Worm (Caenorhabditis elegans) whole organism, L4/young adult: ENCODE results near the gene morc-1.

Experiments
- W03F9.2 ChIP-seq: fragments of 150-350 bp; optimal IDR thresholded peaks from 2 replicates; lab custom pipeline; 2014; ENCODE audit warnings: missing biosample characterization, missing genetic modification characterization
- dao-5 ChIP-seq: sonication (generic microtip); optimal IDR thresholded peaks from 2 replicates; lab custom pipeline; 2016; ENCODE audit warnings: missing genotype, missing genetic modification characterization, moderate library complexity, missing compliant biosample characterization
- him-1 ChIP-seq: sonication (generic microtip); optimal IDR thresholded peaks from 2 replicates; lab custom pipeline; 2016; ENCODE audit warnings: missing genotype, missing genetic modification reagents, missing genetic modification characterization, missing compliant biosample characterization

ce11 chrIII:5188426-5188825, 18.3 kb downstream of the morc-1 start, which contains the start of gene K10D2.8:
- TF ChIP-seq W03F9.2 (tag; lab: Kevin White, UChicago) (no peak), dao-5 (no peak), him-1 (no peak)
